Worm (Caenorhabditis elegans) whole organism, young adult: ENCODE results near the gene K09C4.2.

Experiments
- B0019.2 ChIP-seq: fragments of 200-800 bp; sonication (Bioruptor generic); conservative IDR thresholded peaks from 2 replicates; pipeline ENCODE4 v1.3.6; 2022; ENCODE audit warnings: missing genetic modification reagents, missing genetic modification characterization, missing compliant biosample characterization
- B0035.1 ChIP-seq: sonication (generic microtip); optimal IDR thresholded peaks from 2 replicates; lab custom pipeline; 2016; ENCODE audit warnings: missing genetic modification characterization, mild to moderate bottlenecking, missing compliant biosample characterization, missing genotype, missing genetic modification reagents
- B0261.1 ChIP-seq: sonication (generic microtip); optimal IDR thresholded peaks from 2 replicates; lab custom pipeline; 2016; ENCODE audit warnings: mild to moderate bottlenecking, missing genetic modification characterization, moderate library complexity, missing compliant biosample characterization
- D2030.7 ChIP-seq: fragments of 200-800 bp; sonication (Bioruptor generic); IDR thresholded peaks from 2 replicates; pipeline ENCODE4 v1.3.6; 2022; ENCODE audit warnings: missing genetic modification reagents, missing genetic modification characterization, missing compliant biosample characterization
- F33H1.4 ChIP-seq: fragments of 200-800 bp; sonication (Bioruptor generic); IDR thresholded peaks from 2 replicates; pipeline ENCODE4 v1.3.6; 2022; ENCODE audit warnings: missing genetic modification reagents, missing genetic modification characterization, missing compliant biosample characterization
- T26A5.8 ChIP-seq: sonication (generic microtip); optimal IDR thresholded peaks from 2 replicates; lab custom pipeline; 2016; ENCODE audit warnings: missing genetic modification characterization, missing compliant biosample characterization
- Y53F4B.3 ChIP-seq: fragments of 200-800 bp; sonication (Bioruptor generic); IDR thresholded peaks from 2 replicates; pipeline ENCODE4 v1.3.6; 2022; ENCODE audit warnings: missing genetic modification reagents, missing genetic modification characterization, missing compliant biosample characterization
- Y56A3A.18 ChIP-seq: fragments of 200-800 bp; sonication (Bioruptor generic); IDR thresholded peaks from 2 replicates; pipeline ENCODE4 v1.3.6; 2022; ENCODE audit warnings: missing genetic modification reagents, missing genetic modification characterization, missing compliant biosample characterization
- Y95B8A.8 ChIP-seq: fragments of 200-800 bp; sonication (Bioruptor generic); IDR thresholded peaks from 2 replicates; pipeline ENCODE4 v1.3.6; 2022; ENCODE audit warnings: missing genetic modification reagents, missing genetic modification characterization, missing compliant biosample characterization
- akir-1 ChIP-seq: fragments of 200-800 bp; sonication (Bioruptor generic); optimal IDR thresholded peaks from 2 replicates; lab custom pipeline; 2018; ENCODE audit warnings: mild to moderate bottlenecking, missing genetic modification characterization, moderate library complexity, missing compliant biosample characterization
- ama-1 ChIP-seq, 3 experiments: fragments of 150-350 bp in 1 of 3; sonication (generic microtip) in 2 of 3; optimal IDR thresholded peaks; 2 replicates each; lab custom pipeline; 2014 to 2018; ENCODE audit warnings: missing biosample characterization in 2 of 3, missing genetic modification characterization in 2 of 3, missing genetic modification reagents in 2 of 3
- athp-1 ChIP-seq: sonication (generic microtip); optimal IDR thresholded peaks from 2 replicates; lab custom pipeline; 2017; ENCODE audit warnings: mild to moderate bottlenecking, missing genetic modification characterization, missing compliant biosample characterization
- attf-5 ChIP-seq: fragments of 200-800 bp; sonication (Bioruptor generic); optimal IDR thresholded peaks from 2 replicates; lab custom pipeline; 2018; ENCODE audit warnings: mild to moderate bottlenecking, missing genetic modification characterization, missing compliant biosample characterization
- bed-1 ChIP-seq: fragments of 200-800 bp; sonication (Bioruptor generic); IDR thresholded peaks from 2 replicates; pipeline ENCODE4 v1.3.6; 2022; ENCODE audit warnings: missing genetic modification reagents, missing genetic modification characterization, missing compliant biosample characterization
- bed-2 ChIP-seq: fragments of 200-800 bp; sonication (Bioruptor generic); IDR thresholded peaks from 2 replicates; pipeline ENCODE4 v1.3.6; 2022; ENCODE audit warnings: missing genetic modification reagents, missing genetic modification characterization, missing compliant biosample characterization
- ccch-3 ChIP-seq: fragments of 200-800 bp; sonication (Bioruptor generic); optimal IDR thresholded peaks from 2 replicates; lab custom pipeline; 2018; ENCODE audit warnings: mild to moderate bottlenecking, missing genetic modification characterization, missing compliant biosample characterization
- ceh-100 ChIP-seq: fragments of 200-800 bp; sonication (Bioruptor generic); IDR thresholded peaks from 2 replicates; pipeline ENCODE4 v1.3.6; 2022; ENCODE audit warnings: missing genetic modification reagents, missing genetic modification characterization, missing compliant biosample characterization
- die-1 ChIP-seq: sonication (generic microtip); optimal IDR thresholded peaks from 2 replicates; lab custom pipeline; 2016; ENCODE audit warnings: missing genotype, mild to moderate bottlenecking, missing genetic modification characterization, missing compliant biosample characterization
- dpff-1 ChIP-seq: sonication (generic microtip); optimal IDR thresholded peaks from 2 replicates; lab custom pipeline; 2017; ENCODE audit warnings: mild to moderate bottlenecking, missing genetic modification characterization, missing compliant biosample characterization
- dpl-1 ChIP-seq: fragments of 150-350 bp; optimal IDR thresholded peaks from 2 replicates; lab custom pipeline; 2014; ENCODE audit warnings: missing biosample characterization, missing genetic modification reagents, missing genetic modification characterization
- efl-1 ChIP-seq: fragments of 150-350 bp; optimal IDR thresholded peaks from 2 replicates; lab custom pipeline; 2014; ENCODE audit warnings: missing biosample characterization, missing genetic modification reagents, missing genetic modification characterization
- hlh-12 ChIP-seq: sonication (generic microtip); optimal IDR thresholded peaks from 2 replicates; lab custom pipeline; 2016; ENCODE audit warnings: missing genetic modification characterization, missing compliant biosample characterization
- hrde-1 ChIP-seq: sonication (generic microtip); optimal IDR thresholded peaks from 2 replicates; lab custom pipeline; 2016; ENCODE audit warnings: missing genetic modification characterization, mild to moderate bottlenecking, missing compliant biosample characterization, moderate library complexity, missing genotype, missing genetic modification reagents, borderline replicate concordance
- hsf-1 ChIP-seq: fragments of 200-800 bp; sonication (Bioruptor generic); IDR thresholded peaks from 2 replicates; pipeline ENCODE4 v1.3.6; 2022; ENCODE audit warnings: missing genetic modification reagents, missing genetic modification characterization, missing compliant biosample characterization
- nfya-1 ChIP-seq: sonication (generic microtip); optimal IDR thresholded peaks from 2 replicates; lab custom pipeline; 2017; ENCODE audit warnings: antibody characterized with exemption, missing compliant biosample characterization, missing genetic modification characterization, borderline replicate concordance; ENCODE audit not compliant: insufficient read depth
- nfyb-1 ChIP-seq: fragments of 200-800 bp; sonication (Bioruptor generic); IDR thresholded peaks from 2 replicates; pipeline ENCODE4 v1.3.6; 2022; ENCODE audit warnings: missing genetic modification reagents, missing genetic modification characterization, missing compliant biosample characterization
- pbrm-1 ChIP-seq: fragments of 200-800 bp; sonication (Bioruptor generic); IDR thresholded peaks from 2 replicates; pipeline ENCODE4 v1.3.6; 2022; ENCODE audit warnings: missing genetic modification reagents, missing genetic modification characterization, missing compliant biosample characterization
- sea-2 ChIP-seq: fragments of 200-800 bp; sonication (Bioruptor generic); IDR thresholded peaks from 2 replicates; pipeline ENCODE4 v1.3.6; 2022; ENCODE audit warnings: missing genetic modification characterization, missing compliant biosample characterization
- snpc-1.1 ChIP-seq: sonication (generic microtip); optimal IDR thresholded peaks from 2 replicates; lab custom pipeline; 2017; ENCODE audit warnings: missing genetic modification characterization, mild to moderate bottlenecking, missing compliant biosample characterization, antibody characterized with exemption, moderate library complexity, missing genotype, missing genetic modification reagents; ENCODE audit not compliant: insufficient read depth
- snpc-1.3 ChIP-seq: sonication (generic microtip); optimal IDR thresholded peaks from 2 replicates; lab custom pipeline; 2017; ENCODE audit warnings: missing genetic modification characterization, mild to moderate bottlenecking, missing compliant biosample characterization, antibody characterized with exemption, moderate library complexity, missing genotype, missing genetic modification reagents; ENCODE audit not compliant: insufficient read depth
- sptf-2 ChIP-seq: fragments of 200-800 bp; sonication (Bioruptor generic); optimal IDR thresholded peaks from 2 replicates; lab custom pipeline; 2018; ENCODE audit warnings: mild to moderate bottlenecking, missing genetic modification characterization, missing compliant biosample characterization
- tlf-1 ChIP-seq: fragments of 200-800 bp; sonication (Bioruptor generic); optimal IDR thresholded peaks from 2 replicates; lab custom pipeline; 2018; ENCODE audit warnings: mild to moderate bottlenecking, missing genetic modification characterization, missing compliant biosample characterization
- unc-130 ChIP-seq: sonication (generic microtip); optimal IDR thresholded peaks from 2 replicates; lab custom pipeline; 2016; ENCODE audit warnings: missing genetic modification reagents, missing genetic modification characterization, missing compliant biosample characterization
- xnd-1 ChIP-seq: sonication (generic microtip); optimal IDR thresholded peaks from 2 replicates; lab custom pipeline; 2016; ENCODE audit warnings: missing genotype, missing genetic modification reagents, missing genetic modification characterization, missing compliant biosample characterization
- ztf-22 ChIP-seq: fragments of 200-800 bp; sonication (Bioruptor generic); optimal IDR thresholded peaks from 2 replicates; lab custom pipeline; 2018; ENCODE audit warnings: mild to moderate bottlenecking, missing genetic modification characterization, moderate library complexity, missing compliant biosample characterization
- ztf-25 ChIP-seq: fragments of 200-800 bp; sonication (Bioruptor generic); IDR thresholded peaks from 2 replicates; pipeline ENCODE4 v1.3.6; 2022; ENCODE audit warnings: missing genetic modification reagents, missing genetic modification characterization, missing compliant biosample characterization

The K09C4.2 gene

ce11 chrX:3315891-3316657, 19.8 kb downstream of the K09C4.2 start:
- no peak for TF ChIP-seq nfya-1
- TF ChIP-seq hlh-12 (tag; lab: Kevin White, UChicago) = no peak
- no peak for TF ChIP-seq dpff-1 (tag; lab: Kevin White, UChicago)
- TF ChIP-seq Y95B8A.8 (GFP tag; lab: Robert Waterston, UW) = no peak
- no peak for TF ChIP-seq akir-1 (GFP tag; lab: Kevin White, UChicago)
- no peak for TF ChIP-seq efl-1
- no peak for TF ChIP-seq B0035.1 (tag; lab: Kevin White, UChicago)
- no peak for TF ChIP-seq pbrm-1 (GFP tag; lab: Robert Waterston, UW)
- no peak for TF ChIP-seq Y56A3A.18
- TF ChIP-seq ccch-3 = no peak

ce11 chrX:3316830-3317229, 20.5 kb downstream of the K09C4.2 start:
- TF ChIP-seq dpl-1 (GFP tag; lab: Kevin White, UChicago) (no peak), bed-1 (GFP tag; lab: Robert Waterston, UW) (no peak), snpc-1.3 (tag; lab: Kevin White, UChicago) (no peak), B0019.2 (GFP tag; lab: Robert Waterston, UW) (no peak), bed-2 (no peak), attf-5 (GFP tag; lab: Kevin White, UChicago) (no peak), sea-2 (GFP tag; lab: Robert Waterston, UW) (no peak), F33H1.4 (GFP tag; lab: Robert Waterston, UW) (no peak)

- TF ChIP-seq die-1 = no peak
- TF ChIP-seq T26A5.8 = no peak
- no peak for TF ChIP-seq sptf-2 (GFP tag; lab: Kevin White, UChicago)
- no peak for TF ChIP-seq hrde-1
- TF ChIP-seq ztf-25 (GFP tag; lab: Robert Waterston, UW) = no peak
- TF ChIP-seq ceh-100 = no peak
- TF ChIP-seq ama-1 (optimal IDR thresholded peaks at IDR 0.05; lab: Kevin White, UChicago) = no peak
- TF ChIP-seq ama-1 (GFP tag; optimal IDR thresholded peaks at IDR 0.05; lab: Kevin White, UChicago) = no peak
- no peak for TF ChIP-seq efl-1
- no peak for TF ChIP-seq ztf-22 (GFP tag; lab: Kevin White, UChicago)
- no peak for TF ChIP-seq Y53F4B.3 (GFP tag; lab: Robert Waterston, UW)
- no peak for TF ChIP-seq tlf-1 (GFP tag; lab: Kevin White, UChicago)
- TF ChIP-seq nfyb-1 = no peak
- no peak for TF ChIP-seq xnd-1 (tag; lab: Kevin White, UChicago)
- no peak for TF ChIP-seq snpc-1.1 (tag; lab: Kevin White, UChicago)
- TF ChIP-seq unc-130 (GFP tag; lab: Kevin White, UChicago) = no peak
- no peak for TF ChIP-seq hsf-1 (GFP tag; lab: Robert Waterston, UW)
- no peak for TF ChIP-seq athp-1 (tag; lab: Kevin White, UChicago)
- TF ChIP-seq D2030.7 = no peak
- no peak for TF ChIP-seq B0261.1 (tag; lab: Kevin White, UChicago)
These were observed 29.9 kb downstream of the K09C4.2 start, which contains the start of gene F11D5.6 for ce11 chrX:3326175-3326574. Gene F11D5.6 (minus strand): TSS chrX:3326275.
